Worm (Caenorhabditis elegans) whole organism, late embryonic: Measurements from ENCODE around the gene ddl-3.
"Not testable (repeated sequence)": the region's sequence is repeated elsewhere in the genome, so short reads cannot be mapped to it uniquely, and the experiment has no call there.

Source experiments
- K09A11.1 ChIP-seq: sonication (generic microtip); optimal IDR thresholded peaks from 2 replicates; lab custom pipeline; 2017; ENCODE audit warnings: antibody characterized with exemption, mild to moderate bottlenecking, missing genetic modification characterization, missing compliant biosample characterization; ENCODE audit not compliant: insufficient read depth
- Y22D7AL.16 ChIP-seq: sonication (generic microtip); optimal IDR thresholded peaks from 2 replicates; lab custom pipeline; 2016; ENCODE audit warnings: missing genetic modification characterization, missing compliant biosample characterization
- ama-1 ChIP-seq: fragments of 150-350 bp; optimal IDR thresholded peaks from 2 replicates; lab custom pipeline; 2014
- dmd-4 ChIP-seq: sonication (generic microtip); optimal IDR thresholded peaks from 2 replicates; lab custom pipeline; 2016; ENCODE audit warnings: borderline replicate concordance, missing genetic modification characterization, missing compliant biosample characterization
- fkh-6 ChIP-seq: sonication (generic microtip); optimal IDR thresholded peaks from 2 replicates; lab custom pipeline; 2016; ENCODE audit warnings: missing genetic modification characterization, missing compliant biosample characterization
- hlh-30 ChIP-seq: sonication (generic microtip); optimal IDR thresholded peaks from 2 replicates; lab custom pipeline; 2017; ENCODE audit warnings: antibody characterized with exemption, missing genetic modification characterization, missing compliant biosample characterization; ENCODE audit not compliant: insufficient read depth
- madf-2 ChIP-seq: sonication (generic microtip); optimal IDR thresholded peaks from 2 replicates; lab custom pipeline; 2017; ENCODE audit warnings: missing genetic modification characterization, missing compliant biosample characterization
- nfya-1 ChIP-seq: sonication (generic microtip); optimal IDR thresholded peaks from 2 replicates; lab custom pipeline; 2017; ENCODE audit warnings: missing genetic modification characterization, mild to moderate bottlenecking, missing compliant biosample characterization, antibody characterized with exemption, moderate library complexity
- pha-4 ChIP-seq: fragments of 150-350 bp; optimal IDR thresholded peaks from 2 replicates; lab custom pipeline; 2018; ENCODE audit warnings: missing biosample characterization, missing genetic modification reagents, missing genetic modification characterization
- pqm-1 ChIP-seq: sonication (generic microtip); optimal IDR thresholded peaks from 2 replicates; lab custom pipeline; 2016; ENCODE audit warnings: missing genetic modification characterization, missing compliant biosample characterization
- rnt-1 ChIP-seq: sonication (generic microtip); optimal IDR thresholded peaks from 2 replicates; lab custom pipeline; 2016; ENCODE audit warnings: missing genetic modification characterization, missing compliant biosample characterization
- sox-4 ChIP-seq: sonication (generic microtip); optimal IDR thresholded peaks from 2 replicates; lab custom pipeline; 2017; ENCODE audit warnings: mild to moderate bottlenecking, missing genetic modification characterization, inconsistent platforms, missing compliant biosample characterization
- unc-86 ChIP-seq: sonication (generic microtip); optimal IDR thresholded peaks from 2 replicates; lab custom pipeline; 2016; ENCODE audit warnings: missing genetic modification characterization, missing compliant biosample characterization

ce11 chrII:14297050-14297449 lies 47.2 kb downstream of the ddl-3 start, which contains the start of gene Y54G11A.7:
- not testable (repeated sequence) for TF ChIP-seq fkh-6 (tag; lab: Kevin White, UChicago); dmd-4 (tag; lab: Kevin White, UChicago); ama-1 (lab: Kevin White, UChicago); nfya-1 (tag; lab: Kevin White, UChicago); pha-4 (tag; lab: Kevin White, UChicago); madf-2 (tag; lab: Kevin White, UChicago); Y22D7AL.16 (tag; lab: Kevin White, UChicago); sox-4; pqm-1 (tag; lab: Kevin White, UChicago); hlh-30 (tag; lab: Kevin White, UChicago); K09A11.1 (tag; lab: Kevin White, UChicago); unc-86; rnt-1 (tag; lab: Kevin White, UChicago)
